Fruit fly (Drosophila melanogaster) whole organism, embryonic: ENCODE data around the gene rempA.

Experiments
- Awh ChIP-seq: fragments of 200-800 bp; sonication (Bioruptor generic); IDR thresholded peaks from 2 replicates; pipeline ENCODE4, ENCODE4 v1.3.6; 2022; ENCODE audit warnings: missing biosample characterization, missing genetic modification characterization
- B-H1 ChIP-seq: fragments of 200-800 bp; sonication (Bioruptor generic); IDR thresholded peaks from 3 replicates; pipeline ENCODE4 v1.3.6; 2022; ENCODE audit warnings: missing biosample characterization, missing genetic modification characterization
- CG10147 ChIP-seq: fragments of 200-800 bp; sonication (Bioruptor generic); optimal IDR thresholded peaks from 2 replicates; lab custom pipeline; 2019; ENCODE audit warnings: missing biosample characterization, mild to moderate bottlenecking, missing genetic modification characterization, moderate library complexity
- CG12744 ChIP-seq: fragments of 200-800 bp; sonication (Bioruptor generic); optimal IDR thresholded peaks from 2 replicates; lab custom pipeline; 2016; ENCODE audit warnings: missing biosample characterization, missing genetic modification characterization
- CG13424 ChIP-seq: fragments of 200-800 bp; sonication (Bioruptor generic); optimal IDR thresholded peaks from 2 replicates; lab custom pipeline; 2019; ENCODE audit warnings: missing biosample characterization, mild to moderate bottlenecking, missing genetic modification characterization, moderate library complexity
- CG13624 ChIP-seq: fragments of 200-800 bp; sonication (Bioruptor generic); optimal IDR thresholded peaks from 2 replicates; lab custom pipeline; 2016; ENCODE audit warnings: missing biosample characterization, missing genetic modification characterization
- CG14014 ChIP-seq: fragments of 200-800 bp; sonication (Bioruptor generic); IDR thresholded peaks from 2 replicates; pipeline ENCODE4 v1.3.6; 2022; ENCODE audit warnings: missing biosample characterization, missing genetic modification characterization
- CG14965 ChIP-seq: fragments of 200-800 bp; sonication (Bioruptor generic); optimal IDR thresholded peaks from 2 replicates; lab custom pipeline; 2016; ENCODE audit warnings: missing biosample characterization, missing genetic modification characterization, borderline replicate concordance
- CG2199 ChIP-seq: fragments of 200-800 bp; sonication (Bioruptor generic); IDR thresholded peaks from 3 replicates; pipeline ENCODE4 v1.3.6; 2022; ENCODE audit warnings: missing biosample characterization, missing genetic modification characterization
- CG2678 ChIP-seq: fragments of 200-800 bp; sonication (Bioruptor generic); optimal IDR thresholded peaks from 3 replicates; lab custom pipeline; 2019; ENCODE audit warnings: missing biosample characterization, mild to moderate bottlenecking, missing genetic modification characterization, moderate library complexity
- CG2712 ChIP-seq: fragments of 200-800 bp; optimal IDR thresholded peaks from 3 replicates; lab custom pipeline; 2019; ENCODE audit warnings: missing biosample characterization, mild to moderate bottlenecking, missing genetic modification characterization, moderate library complexity
- CG3726 ChIP-seq: fragments of 200-800 bp; sonication (Bioruptor generic); IDR thresholded peaks from 3 replicates; pipeline ENCODE4, ENCODE4 v1.3.6; 2022; ENCODE audit warnings: missing biosample characterization, missing genetic modification characterization
- CG5180 ChIP-seq: fragments of 200-800 bp; sonication (Bioruptor generic); optimal IDR thresholded peaks from 3 replicates; lab custom pipeline; 2017; ENCODE audit warnings: missing biosample characterization, missing genetic modification characterization, mild to moderate bottlenecking, moderate library complexity, missing genetic modification reagents
- CG6813 ChIP-seq: fragments of 200-800 bp; sonication (Bioruptor generic); optimal IDR thresholded peaks from 2 replicates; lab custom pipeline; 2017; ENCODE audit warnings: missing biosample characterization, missing genetic modification characterization, mild to moderate bottlenecking, moderate library complexity, missing genetic modification reagents
- CG7556 ChIP-seq: fragments of 200-800 bp; sonication (Bioruptor generic); optimal IDR thresholded peaks from 2 replicates; lab custom pipeline; 2017; ENCODE audit warnings: missing biosample characterization, mild to moderate bottlenecking, missing genetic modification characterization
- CG8359 ChIP-seq: fragments of 200-800 bp; sonication (Bioruptor generic); optimal IDR thresholded peaks from 2 replicates; lab custom pipeline; 2017; ENCODE audit warnings: missing biosample characterization, mild to moderate bottlenecking, missing genetic modification characterization, borderline replicate concordance
- CG9609 ChIP-seq: fragments of 200-800 bp; sonication (Bioruptor generic); optimal IDR thresholded peaks from 3 replicates; lab custom pipeline; 2016; ENCODE audit warnings: missing biosample characterization, missing genetic modification characterization
- Camta ChIP-seq: fragments of 200-800 bp; sonication (Bioruptor generic); optimal IDR thresholded peaks from 2 replicates; lab custom pipeline; 2016; ENCODE audit warnings: missing biosample characterization, missing genetic modification characterization
- Dip2 ChIP-seq: fragments of 200-800 bp; sonication (Bioruptor generic); IDR thresholded peaks from 2 replicates; pipeline ENCODE4 v1.3.6; 2022; ENCODE audit warnings: missing biosample characterization, missing genetic modification characterization
- Dll ChIP-seq: fragments of 200-800 bp; sonication (Bioruptor generic); IDR thresholded peaks from 4 replicates; pipeline ENCODE4 v1.3.6; 2022; ENCODE audit warnings: missing biosample characterization, missing genetic modification characterization; ENCODE audit not compliant: partially characterized antibody
- Dp ChIP-seq: fragments of 200-800 bp; sonication (Bioruptor generic); optimal IDR thresholded peaks from 2 replicates; lab custom pipeline; 2018; ENCODE audit warnings: missing biosample characterization, mild to moderate bottlenecking, missing genetic modification characterization, moderate library complexity
- Fer1 ChIP-seq: fragments of 200-800 bp; sonication (Bioruptor generic); optimal IDR thresholded peaks from 2 replicates; lab custom pipeline; 2017; ENCODE audit warnings: missing biosample characterization, mild to moderate bottlenecking, missing genetic modification characterization
- H2.0 ChIP-seq: fragments of 200-800 bp; sonication (Bioruptor generic); IDR thresholded peaks from 2 replicates; pipeline ENCODE4 v1.3.6; 2022; ENCODE audit warnings: missing biosample characterization, missing genetic modification characterization
- HmgZ ChIP-seq: fragments of 200-800 bp; sonication (Bioruptor generic); optimal IDR thresholded peaks from 2 replicates; lab custom pipeline; 2018; ENCODE audit warnings: missing biosample characterization, mild to moderate bottlenecking, missing genetic modification characterization
- Poxn ChIP-seq: fragments of 200-800 bp; sonication (Bioruptor generic); IDR thresholded peaks from 2 replicates; pipeline ENCODE4 v1.3.6; 2022; ENCODE audit warnings: missing biosample characterization, missing genetic modification characterization
- ap ChIP-seq: fragments of 200-800 bp; sonication (Bioruptor generic); IDR thresholded peaks from 2 replicates; pipeline ENCODE4 v1.3.6; 2022; ENCODE audit warnings: missing biosample characterization, missing genetic modification characterization
- ase ChIP-seq: fragments of 200-800 bp; sonication (Bioruptor generic); IDR thresholded peaks from 3 replicates; pipeline ENCODE4 v1.3.6; 2022; ENCODE audit warnings: missing biosample characterization, missing genetic modification characterization
- bbx ChIP-seq: fragments of 200-800 bp; sonication (Bioruptor generic); IDR thresholded peaks from 2 replicates; pipeline ENCODE4 v1.3.6; 2022; ENCODE audit warnings: missing biosample characterization, missing genetic modification characterization; ENCODE audit not compliant: partially characterized antibody
- bigmax ChIP-seq: fragments of 200-800 bp; sonication (Bioruptor generic); optimal IDR thresholded peaks from 2 replicates; lab custom pipeline; 2018; ENCODE audit warnings: missing biosample characterization, mild to moderate bottlenecking, missing genetic modification characterization
- btn ChIP-seq: fragments of 200-800 bp; sonication (Bioruptor generic); optimal IDR thresholded peaks from 2 replicates; lab custom pipeline; 2016; ENCODE audit warnings: missing biosample characterization, missing genetic modification characterization
- chn ChIP-seq: fragments of 200-800 bp; sonication (Bioruptor generic); optimal IDR thresholded peaks from 2 replicates; lab custom pipeline; 2016; ENCODE audit warnings: missing biosample characterization, missing genetic modification characterization
- crc ChIP-seq: fragments of 200-800 bp; sonication (Bioruptor generic); optimal IDR thresholded peaks from 2 replicates; lab custom pipeline; 2016; ENCODE audit warnings: missing biosample characterization, missing genetic modification characterization
- crol ChIP-seq: fragments of 200-800 bp; sonication (Bioruptor generic); IDR thresholded peaks from 2 replicates; pipeline ENCODE4 v1.3.6; 2022; ENCODE audit warnings: missing biosample characterization, missing genetic modification characterization
- eve ChIP-seq, 2 experiments: fragments of >200 bp; optimal IDR thresholded peaks; 2 replicates each; lab custom pipeline; 2017; ENCODE audit warnings: missing biosample characterization in 2 of 2, missing genetic modification characterization in 2 of 2
- exex ChIP-seq: fragments of 200-800 bp; sonication (Bioruptor generic); optimal IDR thresholded peaks from 4 replicates; lab custom pipeline; 2018; ENCODE audit warnings: missing biosample characterization, mild to moderate bottlenecking, missing genetic modification characterization, moderate library complexity
- grau ChIP-seq: fragments of 200-800 bp; optimal IDR thresholded peaks from 3 replicates; lab custom pipeline; 2019; ENCODE audit warnings: missing biosample characterization, mild to moderate bottlenecking, missing genetic modification characterization, moderate library complexity
- her ChIP-seq: fragments of 200-800 bp; sonication (Bioruptor generic); optimal IDR thresholded peaks from 2 replicates; lab custom pipeline; 2016; ENCODE audit warnings: missing biosample characterization, missing genetic modification characterization
- ind ChIP-seq: fragments of 200-800 bp; sonication (Bioruptor generic); optimal IDR thresholded peaks from 3 replicates; lab custom pipeline; 2016; ENCODE audit warnings: missing biosample characterization, missing genetic modification characterization
- klu ChIP-seq: fragments of 200-800 bp; sonication (Bioruptor generic); IDR thresholded peaks from 2 replicates; pipeline ENCODE4 v1.3.6; 2022; ENCODE audit warnings: missing biosample characterization, missing genetic modification characterization
- lbe ChIP-seq: fragments of 200-800 bp; sonication (Bioruptor generic); optimal IDR thresholded peaks from 2 replicates; lab custom pipeline; 2016; ENCODE audit warnings: missing biosample characterization, mild to moderate bottlenecking, missing genetic modification characterization
- lilli ChIP-seq: fragments of 200-800 bp; sonication (Bioruptor generic); optimal IDR thresholded peaks from 3 replicates; lab custom pipeline; 2016; ENCODE audit warnings: missing biosample characterization, missing genetic modification characterization
- lov ChIP-seq, 2 experiments: fragments of 200-800 bp in 1 of 2; fragments of >200 bp in 1 of 2; sonication (Bioruptor generic) in 1 of 2; IDR thresholded peaks in 1 of 2; optimal IDR thresholded peaks in 1 of 2; 2 replicates in 1 of 2; 3 replicates in 1 of 2; pipeline versions ENCODE4 v1.3.6 to Lab custom; 2017 to 2022; ENCODE audit warnings: missing biosample characterization in 1 of 2, missing genetic modification characterization in 1 of 2
- org-1 ChIP-seq: fragments of 200-800 bp; sonication (Bioruptor generic); optimal IDR thresholded peaks from 2 replicates; lab custom pipeline; 2017; ENCODE audit warnings: missing biosample characterization, missing genetic modification characterization
- peb ChIP-seq: fragments of 200-800 bp; sonication (Bioruptor generic); IDR thresholded peaks from 2 replicates; pipeline ENCODE4 v1.3.6; 2022; ENCODE audit warnings: missing biosample characterization, missing genetic modification characterization
- prd ChIP-seq, 3 experiments: fragments of >200 bp in 2 of 3; fragments of 200-800 bp in 1 of 3; sonication (Bioruptor generic) in 1 of 3; optimal IDR thresholded peaks in 2 of 3; IDR thresholded peaks in 1 of 3; 2 replicates in 2 of 3; 3 replicates in 1 of 3; pipeline versions ENCODE4 v1.3.6 to Lab custom; 2017 to 2022; ENCODE audit warnings: missing biosample characterization in 1 of 3, missing genetic modification characterization in 1 of 3
- repo ChIP-seq: fragments of 200-800 bp; sonication (Bioruptor generic); optimal IDR thresholded peaks from 2 replicates; lab custom pipeline; 2016; ENCODE audit warnings: missing biosample characterization, missing genetic modification characterization
- seq ChIP-seq: fragments of 200-800 bp; sonication (Bioruptor generic); IDR thresholded peaks from 2 replicates; pipeline ENCODE4 v1.3.6; 2022; ENCODE audit warnings: missing biosample characterization, missing genetic modification characterization
- so ChIP-seq: fragments of 200-800 bp; sonication (Bioruptor generic); IDR thresholded peaks from 3 replicates; pipeline ENCODE4 v1.3.6; 2022; ENCODE audit warnings: missing biosample characterization, missing genetic modification characterization
- sug ChIP-seq: fragments of 200-800 bp; optimal IDR thresholded peaks from 2 replicates; lab custom pipeline; 2019; ENCODE audit warnings: missing biosample characterization, mild to moderate bottlenecking, missing genetic modification characterization, moderate library complexity
- z ChIP-seq: fragments of 200-800 bp; sonication (Bioruptor generic); IDR thresholded peaks from 3 replicates; pipeline ENCODE4 v1.3.6; 2022; ENCODE audit warnings: missing biosample characterization, missing genetic modification characterization
- zfh1 ChIP-seq: fragments of 200-800 bp; sonication (Bioruptor generic); IDR thresholded peaks from 3 replicates; pipeline ENCODE4 v1.3.6; 2022; ENCODE audit warnings: missing biosample characterization, missing genetic modification characterization

The rempA gene

dm6 chr2L:512028-512427, 48.1 kb downstream of the rempA start (continued):
- peak; percentile 50 for TF ChIP-seq CG7556 (GFP tag; lab: Kevin White, UChicago)
- TF ChIP-seq HmgZ = peak; percentile 38
- TF ChIP-seq B-H1 (GFP tag; lab: Robert Waterston, UW) = no peak
- peak; percentile 64 for TF ChIP-seq CG13424 (tag; lab: Kevin White, UChicago)
- TF ChIP-seq CG2712 = peak; percentile 65
- peak; percentile 55 for TF ChIP-seq lbe
- no peak for TF ChIP-seq bigmax (GFP tag; lab: Kevin White, UChicago)
- TF ChIP-seq Awh (GFP tag; lab: Robert Waterston, UW) = peak; percentile 52; the same call in 1 of the 2 replicates
- TF ChIP-seq chn (GFP tag; lab: Kevin White, UChicago) = peak; percentile 46
- TF ChIP-seq prd (optimal IDR thresholded peaks at IDR 0.05; lab: Kevin White, UChicago) = no peak
- peak; percentile 55; the same call in 2 of the 3 replicates for TF ChIP-seq prd (GFP tag; IDR thresholded peaks at IDR 0.05; lab: Robert Waterston, UW)
- peak; percentile 37 for TF ChIP-seq ind
- TF ChIP-seq CG13624 = no peak
- peak; percentile 24 for TF ChIP-seq CG8359 (GFP tag; lab: Kevin White, UChicago)
- no peak for TF ChIP-seq Poxn (GFP tag; lab: Robert Waterston, UW)
- peak; percentile 65 for TF ChIP-seq grau
- no peak for TF ChIP-seq crc (GFP tag; lab: Kevin White, UChicago)
- TF ChIP-seq peb = no peak
- no peak for TF ChIP-seq CG9609 (GFP tag; lab: Kevin White, UChicago)
- TF ChIP-seq sug = no peak
- TF ChIP-seq ase (GFP tag; lab: Robert Waterston, UW) = no peak
- no peak for TF ChIP-seq CG5180 (GFP tag; lab: Kevin White, UChicago)
- no peak for TF ChIP-seq bbx
- TF ChIP-seq z = no peak
- peak; percentile 54; the same call in 1 of the 3 replicates for TF ChIP-seq so (GFP tag; lab: Robert Waterston, UW)
- TF ChIP-seq H2.0 = peak; percentile 72
- TF ChIP-seq CG3726 (GFP tag; lab: Robert Waterston, UW) = no peak
- TF ChIP-seq Dip2 (GFP tag; lab: Robert Waterston, UW) = no peak
- TF ChIP-seq CG14014 (GFP tag; lab: Robert Waterston, UW) = peak; percentile 44; the same call in 1 of the 2 replicates
- TF ChIP-seq Dp = no peak
- peak; percentile 26 for TF ChIP-seq Camta
- no peak for TF ChIP-seq crol (GFP tag; lab: Robert Waterston, UW)
- TF ChIP-seq CG12744 (GFP tag; lab: Kevin White, UChicago) = no peak
- no peak for TF ChIP-seq CG6813
- TF ChIP-seq Fer1 (GFP tag; lab: Kevin White, UChicago) = no peak
- TF ChIP-seq CG2199 (GFP tag; lab: Robert Waterston, UW) = no peak
- TF ChIP-seq repo (GFP tag; lab: Kevin White, UChicago) = no peak
- TF ChIP-seq exex (tag; lab: Kevin White, UChicago) = no peak
- TF ChIP-seq CG2678 = peak; percentile 52
- TF ChIP-seq CG14965 (GFP tag; lab: Kevin White, UChicago) = no peak
- no peak for TF ChIP-seq Dll (GFP tag; lab: Robert Waterston, UW)
- no peak for TF ChIP-seq klu (GFP tag; lab: Robert Waterston, UW)
- peak; percentile 63 for TF ChIP-seq lilli (GFP tag; lab: Kevin White, UChicago)
- peak; percentile 77 for TF ChIP-seq zfh1 (GFP tag; lab: Robert Waterston, UW)
- peak; percentile 36 for TF ChIP-seq CG10147 (GFP tag; lab: Kevin White, UChicago)
- TF ChIP-seq seq (GFP tag; lab: Robert Waterston, UW) = peak; percentile 64; the same call in 1 of the 2 replicates
- peak; percentile 62 for TF ChIP-seq ap (GFP tag; lab: Robert Waterston, UW)
- no peak for TF ChIP-seq lov (optimal IDR thresholded peaks at IDR 0.05; lab: Kevin White, UChicago)
- no peak for TF ChIP-seq lov (GFP tag; IDR thresholded peaks at IDR 0.05; lab: Robert Waterston, UW)
- TF ChIP-seq org-1 (GFP tag; lab: Kevin White, UChicago) = peak; percentile 52
- TF ChIP-seq eve (GFP tag; optimal IDR thresholded peaks at IDR 0.05; lab: Kevin White, UChicago) = peak in 1 of 2 experiments; percentile 65
- TF ChIP-seq her (GFP tag; lab: Kevin White, UChicago) = no peak
- no peak for TF ChIP-seq btn
